Worm (Caenorhabditis elegans) whole organism, L4 larva: ENCODE data around the gene EGAP1.1.

ENCODE experiments used
- F10B5.3 ChIP-seq: sonication (generic microtip); optimal IDR thresholded peaks from 2 replicates; lab custom pipeline; 2016; ENCODE audit warnings: mild to moderate bottlenecking, missing genetic modification characterization, missing compliant biosample characterization
- F44E2.7 ChIP-seq: fragments of 200-800 bp; sonication (Bioruptor generic); IDR thresholded peaks from 2 replicates; pipeline ENCODE4 v2.1.2; 2022; ENCODE audit warnings: missing genetic modification characterization, missing compliant biosample characterization
- T20F7.1 ChIP-seq: fragments of 200-800 bp; sonication (Bioruptor generic); optimal IDR thresholded peaks from 2 replicates; lab custom pipeline; 2018; ENCODE audit warnings: mild to moderate bottlenecking, missing genetic modification characterization, missing compliant biosample characterization
- Y48G9A.11 ChIP-seq: fragments of 200-800 bp; sonication (Bioruptor generic); IDR thresholded peaks from 2 replicates; pipeline ENCODE4 v1.3.6; 2022; ENCODE audit warnings: missing genetic modification reagents, missing genetic modification characterization, missing compliant biosample characterization
- Y5F2A.4 ChIP-seq: fragments of 200-800 bp; sonication (Bioruptor generic); optimal IDR thresholded peaks from 2 replicates; lab custom pipeline; 2018; ENCODE audit warnings: mild to moderate bottlenecking, missing genetic modification characterization, missing compliant biosample characterization
- ZK337.2 ChIP-seq: fragments of 200-800 bp; sonication (Bioruptor generic); IDR thresholded peaks from 2 replicates; pipeline ENCODE4 v1.3.6; 2022; ENCODE audit warnings: missing genetic modification reagents, missing genetic modification characterization, missing compliant biosample characterization
- ama-1 ChIP-seq: fragments of 150-350 bp; optimal IDR thresholded peaks from 2 replicates; lab custom pipeline; 2014; ENCODE audit warnings: inconsistent platforms, mixed read lengths
- arid-1 ChIP-seq: fragments of 200-800 bp; sonication (Bioruptor generic); conservative IDR thresholded peaks from 2 replicates; pipeline ENCODE4 v1.3.6; 2022; ENCODE audit warnings: missing genetic modification reagents, missing genetic modification characterization, missing compliant biosample characterization
- ceh-28 ChIP-seq: fragments of 150-350 bp; optimal IDR thresholded peaks from 2 replicates; lab custom pipeline; 2014; ENCODE audit warnings: missing biosample characterization, missing genetic modification reagents, missing genetic modification characterization
- ceh-62 ChIP-seq: sonication (generic microtip); optimal IDR thresholded peaks from 2 replicates; lab custom pipeline; 2017; ENCODE audit warnings: missing biosample characterization, missing genetic modification characterization
- cey-2 ChIP-seq: sonication (generic microtip); optimal IDR thresholded peaks from 3 replicates; lab custom pipeline; 2017; ENCODE audit warnings: missing genetic modification characterization, mild to moderate bottlenecking, missing compliant biosample characterization, antibody characterized with exemption, borderline replicate concordance; ENCODE audit not compliant: insufficient read depth
- daf-12 ChIP-seq: fragments of 150-350 bp; optimal IDR thresholded peaks from 2 replicates; lab custom pipeline; 2014; ENCODE audit warnings: missing biosample characterization, missing genetic modification reagents, missing genetic modification characterization
- daf-16 ChIP-seq, 3 experiments: sonication (generic microtip); optimal IDR thresholded peaks; 2 replicates each; lab custom pipeline; 2016 to 2017; ENCODE audit warnings: missing genetic modification characterization in 3 of 3, missing genetic modification reagents in 3 of 3, mild to moderate bottlenecking in 2 of 3, missing compliant biosample characterization in 2 of 3, missing biosample characterization in 1 of 3, moderate library complexity in 1 of 3
- dmd-6 ChIP-seq: fragments of 200-800 bp; sonication (Bioruptor generic); IDR thresholded peaks from 2 replicates; pipeline ENCODE4 v1.3.6; 2022; ENCODE audit warnings: missing genetic modification reagents, missing genetic modification characterization, missing compliant biosample characterization
- dmd-9 ChIP-seq: fragments of 200-800 bp; sonication (Bioruptor generic); IDR thresholded peaks from 2 replicates; pipeline ENCODE4 v1.3.6; 2022; ENCODE audit warnings: missing genetic modification reagents, missing genetic modification characterization, missing compliant biosample characterization
- dpl-1 ChIP-seq: fragments of 150-350 bp; optimal IDR thresholded peaks from 2 replicates; lab custom pipeline; 2014; ENCODE audit warnings: missing biosample characterization, missing genetic modification reagents, missing genetic modification characterization
- dve-1 ChIP-seq: sonication (generic microtip); optimal IDR thresholded peaks from 2 replicates; lab custom pipeline; 2017; ENCODE audit warnings: antibody characterized with exemption, mild to moderate bottlenecking, missing genetic modification characterization, missing compliant biosample characterization; ENCODE audit not compliant: insufficient read depth
- egl-27 ChIP-seq: sonication (generic microtip); optimal IDR thresholded peaks from 3 replicates; lab custom pipeline; 2017; ENCODE audit warnings: missing biosample characterization, missing genetic modification reagents, missing genetic modification characterization
- hif-1 ChIP-seq, 2 experiments: sonication (generic microtip); optimal IDR thresholded peaks; 2 replicates each; lab custom pipeline; 2016 to 2017; ENCODE audit warnings: missing compliant biosample characterization in 2 of 2, missing genetic modification characterization in 2 of 2, missing genetic modification reagents in 2 of 2, missing genotype in 2 of 2, mild to moderate bottlenecking in 1 of 2
- hlh-11 ChIP-seq: fragments of 200-800 bp; sonication (Bioruptor generic); optimal IDR thresholded peaks from 2 replicates; lab custom pipeline; 2018; ENCODE audit warnings: mild to moderate bottlenecking, missing genetic modification characterization, missing compliant biosample characterization
- lin-1 ChIP-seq: fragments of 200-800 bp; sonication (Bioruptor generic); IDR thresholded peaks from 2 replicates; pipeline ENCODE4 v1.3.6; 2022; ENCODE audit warnings: missing genetic modification reagents, missing genetic modification characterization, missing compliant biosample characterization
- lin-13 ChIP-seq: fragments of 150-350 bp; optimal IDR thresholded peaks from 2 replicates; lab custom pipeline; 2014; ENCODE audit warnings: missing biosample characterization, missing genetic modification reagents, missing genetic modification characterization
- lin-15B ChIP-seq: fragments of 150-350 bp; sonication (generic microtip); optimal IDR thresholded peaks from 3 replicates; lab custom pipeline; 2014; ENCODE audit warnings: missing biosample characterization, missing genetic modification characterization
- lir-3 ChIP-seq: sonication (generic microtip); optimal IDR thresholded peaks from 2 replicates; lab custom pipeline; 2016; ENCODE audit warnings: mild to moderate bottlenecking, missing genetic modification characterization, missing compliant biosample characterization
- mdl-1 ChIP-seq, 2 experiments: fragments of 150-350 bp in 1 of 2; sonication (generic microtip) in 1 of 2; optimal IDR thresholded peaks; 2 replicates each; lab custom pipeline; 2014 to 2017; ENCODE audit warnings: missing biosample characterization in 2 of 2, missing genetic modification characterization in 2 of 2
- mdt-29 ChIP-seq: fragments of 200-800 bp; sonication (Bioruptor generic); IDR thresholded peaks from 2 replicates; pipeline ENCODE4 v1.3.6; 2022; ENCODE audit warnings: missing genetic modification reagents, missing genetic modification characterization, missing compliant biosample characterization
- mes-2 ChIP-seq: sonication (generic microtip); optimal IDR thresholded peaks from 2 replicates; lab custom pipeline; 2016; ENCODE audit warnings: missing genotype, mild to moderate bottlenecking, missing genetic modification characterization, missing compliant biosample characterization; ENCODE audit not compliant: poor library complexity, severe bottlenecking
- mxl-2 ChIP-seq: fragments of 200-800 bp; sonication (Bioruptor generic); conservative IDR thresholded peaks from 2 replicates; pipeline ENCODE4 v1.3.6; 2022; ENCODE audit warnings: missing genetic modification reagents, missing genetic modification characterization, missing compliant biosample characterization
- mxl-3 ChIP-seq: fragments of 200-800 bp; sonication (Bioruptor generic); optimal IDR thresholded peaks from 2 replicates; lab custom pipeline; 2018; ENCODE audit warnings: mild to moderate bottlenecking, missing genetic modification characterization, missing compliant biosample characterization
- nhr-25 ChIP-seq: sonication (generic microtip); optimal IDR thresholded peaks from 2 replicates; lab custom pipeline; 2017; ENCODE audit warnings: missing genetic modification characterization, mild to moderate bottlenecking, missing compliant biosample characterization, antibody characterized with exemption, moderate library complexity, borderline replicate concordance; ENCODE audit not compliant: insufficient read depth
- nhr-28 ChIP-seq: fragments of 150-350 bp; optimal IDR thresholded peaks from 2 replicates; lab custom pipeline; 2014; ENCODE audit warnings: missing biosample characterization, missing genetic modification characterization
- nhr-42 ChIP-seq: fragments of 200-800 bp; sonication (Bioruptor generic); IDR thresholded peaks from 2 replicates; pipeline ENCODE4 v1.3.6; 2022; ENCODE audit warnings: missing genetic modification characterization, missing compliant biosample characterization
- pqm-1 ChIP-seq: sonication (generic microtip); optimal IDR thresholded peaks from 2 replicates; lab custom pipeline; 2017; ENCODE audit warnings: missing biosample characterization, missing genetic modification characterization
- saeg-2 ChIP-seq: fragments of 200-800 bp; sonication (Bioruptor generic); IDR thresholded peaks from 2 replicates; pipeline ENCODE4 v1.3.6; 2022; ENCODE audit warnings: missing genetic modification reagents, missing genetic modification characterization, missing compliant biosample characterization
- set-16 ChIP-seq: fragments of 200-800 bp; sonication (Bioruptor generic); IDR thresholded peaks from 2 replicates; pipeline ENCODE4 v1.3.6; 2022; ENCODE audit warnings: missing genetic modification reagents, missing genetic modification characterization, missing compliant biosample characterization
- spr-1 ChIP-seq: sonication (generic microtip); optimal IDR thresholded peaks from 2 replicates; lab custom pipeline; 2016; ENCODE audit warnings: mild to moderate bottlenecking, missing genetic modification characterization, missing compliant biosample characterization
- spr-3 ChIP-seq: fragments of 200-800 bp; sonication (Bioruptor generic); optimal IDR thresholded peaks from 2 replicates; lab custom pipeline; 2018; ENCODE audit warnings: mild to moderate bottlenecking, missing genetic modification characterization, missing compliant biosample characterization
- unc-130 ChIP-seq: sonication (generic microtip); optimal IDR thresholded peaks from 2 replicates; lab custom pipeline; 2016; ENCODE audit warnings: missing genetic modification reagents, missing genetic modification characterization, missing compliant biosample characterization
- unc-62 ChIP-seq, 3 experiments: fragments of 150-350 bp in 1 of 3; sonication (generic microtip); optimal IDR thresholded peaks in 2 of 3; peaks in 1 of 3; 1 replicate in 1 of 3; 2 replicates in 2 of 3; lab custom pipeline; 2014 to 2017; ENCODE audit warnings: missing biosample characterization in 3 of 3, missing genetic modification characterization in 3 of 3, missing genetic modification reagents in 3 of 3, missing genotype in 1 of 3
- zag-1 ChIP-seq: fragments of 150-350 bp; optimal IDR thresholded peaks from 2 replicates; lab custom pipeline; 2014; ENCODE audit warnings: missing biosample characterization, missing genetic modification characterization
- zfp-3 ChIP-seq: fragments of 200-800 bp; sonication (Bioruptor generic); conservative IDR thresholded peaks from 2 replicates; pipeline ENCODE4 v1.3.6; 2022; ENCODE audit warnings: missing genetic modification reagents, missing genetic modification characterization, missing compliant biosample characterization
- zip-2 ChIP-seq: fragments of 150-350 bp; optimal IDR thresholded peaks from 2 replicates; lab custom pipeline; 2014; ENCODE audit warnings: missing biosample characterization, missing genetic modification characterization
- ztf-11 ChIP-seq: fragments of 150-350 bp; optimal IDR thresholded peaks from 2 replicates; lab custom pipeline; 2014; ENCODE audit warnings: missing biosample characterization, missing genetic modification characterization

The EGAP1.1 gene

DNA sequence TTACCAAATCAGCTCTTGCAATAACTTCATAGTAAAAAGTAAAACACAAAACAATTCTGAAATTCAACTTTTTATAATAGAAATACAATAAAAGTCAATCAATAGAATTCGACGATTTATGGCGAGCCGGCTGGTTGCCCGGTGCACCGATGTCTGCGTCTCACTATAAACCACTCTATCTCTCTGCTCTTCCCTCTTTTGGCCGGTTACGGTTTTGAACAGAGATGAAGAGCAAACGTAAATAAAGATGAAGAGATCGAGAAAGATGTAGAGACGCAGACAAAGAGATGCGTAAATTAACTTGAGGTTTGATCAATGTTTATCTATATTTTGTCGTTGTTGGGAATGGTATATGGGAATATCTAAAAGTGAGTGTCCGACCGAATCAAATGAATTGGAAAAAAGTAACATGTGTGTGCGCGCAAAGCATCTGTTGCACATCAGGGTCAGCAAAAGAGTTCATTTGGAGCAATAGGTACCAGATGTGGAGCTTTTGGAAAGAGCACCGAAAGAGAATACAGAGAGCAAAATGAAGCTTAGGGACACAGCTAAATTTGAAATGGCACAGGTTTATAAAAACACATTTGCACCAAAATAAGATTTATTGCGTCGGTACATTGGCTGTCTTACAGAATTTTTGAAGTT is 43.4 kb upstream of the EGAP1.1 start (continued):
- TF ChIP-seq arid-1 (GFP tag; lab: Robert Waterston, UW) (no peak), spr-1 (no peak), dve-1 (tag; lab: Kevin White, UChicago) (peak; percentile 55), egl-27 (tag; lab: Kevin White, UChicago) (no peak), mxl-2 (GFP tag; lab: Robert Waterston, UW) (no peak), zip-2 (tag; lab: Kevin White, UChicago) (no peak), hif-1 (tag; optimal IDR thresholded peaks at IDR 0.05; lab: Kevin White, UChicago) (no peak), daf-12 (tag; lab: Kevin White, UChicago) (no peak), ama-1 (lab: Kevin White, UChicago) (no peak), lin-15B (no peak), spr-3 (GFP tag; lab: Kevin White, UChicago) (no peak), dpl-1 (GFP tag; lab: Kevin White, UChicago) (no peak), nhr-25 (tag; lab: Kevin White, UChicago) (no peak), dmd-9 (GFP tag; lab: Robert Waterston, UW) (no peak), zfp-3 (GFP tag; lab: Robert Waterston, UW) (no peak), ceh-62 (tag; lab: Kevin White, UChicago) (no peak), F44E2.7 (GFP tag; lab: Robert Waterston, UW) (no peak), cey-2 (tag; lab: Kevin White, UChicago) (no peak), nhr-42 (GFP tag; lab: Robert Waterston, UW) (no peak), Y5F2A.4 (GFP tag; lab: Kevin White, UChicago) (no peak), ceh-28 (no peak), mes-2 (peak; percentile 36), nhr-28 (tag; lab: Kevin White, UChicago) (peak; percentile 12)

DNA sequence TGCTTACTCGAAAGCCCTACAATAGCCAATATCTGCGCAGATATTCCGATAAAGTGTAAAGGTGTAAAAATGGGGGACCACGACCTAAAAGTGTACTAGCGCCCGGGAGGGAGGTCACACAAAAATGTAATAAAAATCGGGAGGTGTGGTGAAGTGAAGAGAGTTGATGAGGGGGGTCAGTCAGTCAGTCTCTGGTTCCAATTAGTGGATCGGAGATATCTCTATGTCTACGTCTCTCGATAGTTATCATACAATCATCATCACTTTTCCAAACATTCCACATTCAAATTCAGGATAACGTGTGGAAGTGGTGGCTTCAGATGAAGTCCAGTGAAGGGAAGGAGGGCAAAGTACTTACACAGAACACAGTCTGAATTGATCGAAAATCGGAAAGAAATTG is 39.0 kb upstream of the EGAP1.1 start:
- no peak for TF ChIP-seq lir-3 (tag; lab: Kevin White, UChicago)
- no peak for TF ChIP-seq mdt-29 (GFP tag; lab: Robert Waterston, UW)
- TF ChIP-seq daf-16 (GFP tag; optimal IDR thresholded peaks at IDR 0.05; lab: Kevin White, UChicago), result no peak
- TF ChIP-seq daf-16 (tag; optimal IDR thresholded peaks at IDR 0.05; lab: Kevin White, UChicago), result no peak
- TF ChIP-seq unc-130 (GFP tag; lab: Kevin White, UChicago), result no peak
- TF ChIP-seq F10B5.3 (tag; lab: Kevin White, UChicago), result no peak
- TF ChIP-seq hlh-11 (tag; lab: Kevin White, UChicago), result no peak
- TF ChIP-seq T20F7.1 (GFP tag; lab: Kevin White, UChicago), result no peak
- no peak for TF ChIP-seq lin-1 (GFP tag; lab: Robert Waterston, UW)
- no peak for TF ChIP-seq mdl-1 (tag; optimal IDR thresholded peaks at IDR 0.05; lab: Kevin White, UChicago)
- no peak for TF ChIP-seq pqm-1 (tag; lab: Kevin White, UChicago)

DNA sequence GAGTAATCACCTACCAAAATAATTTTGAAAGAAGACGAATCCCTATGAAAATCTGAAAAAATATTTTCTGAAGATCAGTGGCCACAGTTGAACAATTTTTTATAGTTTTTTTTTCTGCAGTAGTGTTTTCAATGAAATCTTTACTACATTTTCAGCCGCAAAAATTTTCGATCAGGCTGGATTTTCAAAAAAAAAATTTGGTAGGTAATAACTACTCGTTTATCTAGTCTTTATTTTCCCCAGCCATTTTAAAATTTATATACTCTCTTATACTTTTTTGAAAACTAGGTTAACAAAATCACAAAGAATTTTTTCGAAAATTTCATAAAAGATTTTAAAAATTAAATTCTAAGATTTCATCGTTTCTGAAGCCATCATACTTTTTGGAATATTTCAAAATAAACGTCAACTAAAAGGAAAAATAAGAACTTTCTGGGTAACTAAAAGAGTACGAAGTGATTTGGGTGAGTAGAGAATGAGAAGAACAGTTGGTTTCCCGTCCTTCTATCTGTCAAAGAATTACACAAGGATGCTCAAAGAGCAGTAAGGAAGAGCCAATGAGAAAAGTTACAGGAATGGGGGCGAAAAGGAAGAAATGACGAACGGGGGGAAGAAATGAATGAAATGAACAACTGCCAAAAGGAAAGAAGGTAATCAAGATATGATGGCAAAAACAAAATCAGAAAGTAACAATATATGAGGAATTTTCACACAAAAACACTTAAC is 38.1 kb upstream of the EGAP1.1 start, which contains the start of gene mlp-1:
Gene mlp-1 (minus strand): TSS at position 51 of the 726 bp plus-strand sequence.
- TF ChIP-seq spr-1 (no peak), spr-3 (GFP tag; lab: Kevin White, UChicago) (no peak), zag-1 (tag; lab: Kevin White, UChicago) (no peak), set-16 (GFP tag; lab: Robert Waterston, UW) (no peak), Y48G9A.11 (GFP tag; lab: Robert Waterston, UW) (no peak), dmd-6 (GFP tag; lab: Robert Waterston, UW) (no peak), mxl-2 (GFP tag; lab: Robert Waterston, UW) (no peak), mxl-3 (no peak), nhr-25 (tag; lab: Kevin White, UChicago) (no peak), unc-62 (GFP tag; optimal IDR thresholded peaks at IDR 0.05 in 1 of 2; lab: Kevin White, UChicago) (no peak), unc-62 (tag; optimal IDR thresholded peaks at IDR 0.05; lab: Kevin White, UChicago) (no peak), unc-130 (GFP tag; lab: Kevin White, UChicago) (no peak), lin-13 (GFP tag; lab: Kevin White, UChicago) (no peak), ZK337.2 (GFP tag; lab: Robert Waterston, UW) (no peak), ztf-11 (tag; lab: Kevin White, UChicago) (no peak), saeg-2 (GFP tag; lab: Robert Waterston, UW) (no peak)
- TF ChIP-seq, all 104 proteins: peak for 0
